Worm (Caenorhabditis elegans) whole organism, young adult: ENCODE measurements around the gene atg-9.

Source experiments
- ama-1 ChIP-seq, 3 experiments: fragments of 150-350 bp in 1 of 3; sonication (generic microtip) in 2 of 3; optimal IDR thresholded peaks; 2 replicates each; lab custom pipeline; 2014 to 2018; ENCODE audit warnings: missing biosample characterization in 2 of 3, missing genetic modification characterization in 2 of 3, missing genetic modification reagents in 2 of 3
- him-1 ChIP-seq: sonication (generic microtip); optimal IDR thresholded peaks from 2 replicates; lab custom pipeline; 2016; ENCODE audit warnings: missing genotype, missing genetic modification reagents, missing genetic modification characterization, missing compliant biosample characterization
- hlh-26 ChIP-seq: fragments of 200-800 bp; sonication (Bioruptor generic); conservative IDR thresholded peaks from 2 replicates; pipeline ENCODE4 v1.3.6; 2022; ENCODE audit warnings: missing genetic modification reagents, missing genetic modification characterization, missing compliant biosample characterization
- mes-4 ChIP-seq: sonication (generic microtip); optimal IDR thresholded peaks from 2 replicates; lab custom pipeline; 2016; ENCODE audit warnings: missing genotype, missing genetic modification characterization, missing compliant biosample characterization

DNA sequence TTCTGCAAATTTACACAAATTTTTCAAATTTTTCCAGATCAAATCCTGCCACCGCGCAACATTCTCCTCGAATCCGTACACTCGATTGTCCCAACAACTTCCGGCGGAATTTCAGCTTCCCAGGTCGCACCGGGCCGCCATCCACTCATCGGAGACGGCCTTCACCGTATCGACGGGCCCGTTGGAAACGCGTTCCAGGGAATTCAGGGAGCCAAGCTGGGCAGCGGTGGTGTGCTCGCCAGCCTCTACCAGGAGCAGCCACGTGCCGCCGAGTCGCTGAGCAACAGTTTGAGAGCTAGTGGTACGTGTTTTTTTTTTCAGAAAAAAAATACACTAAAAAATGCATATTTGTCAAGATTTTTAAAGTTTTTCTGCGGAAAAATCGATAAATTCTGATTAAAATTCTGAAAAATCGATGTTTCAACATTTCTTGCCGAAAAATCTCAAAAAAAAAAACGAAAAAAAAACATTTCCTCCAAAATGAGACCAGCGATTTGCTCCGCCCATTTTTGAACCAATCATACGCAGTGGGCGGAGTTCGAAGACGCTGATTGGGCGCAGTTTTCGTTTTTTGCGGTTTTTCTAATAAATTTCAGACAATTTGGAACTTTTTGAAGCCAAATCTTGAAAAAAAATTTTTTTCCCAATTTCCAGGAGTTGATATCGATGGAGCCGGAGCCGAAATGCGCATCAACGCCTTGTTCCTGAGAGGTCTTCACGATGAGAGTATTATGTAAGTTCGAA lies 7.9 kb downstream of the atg-9 start:
- no peak for TF ChIP-seq mes-4 (tag; lab: Kevin White, UChicago)
- TF ChIP-seq him-1 (tag; lab: Kevin White, UChicago): no peak
- TF ChIP-seq hlh-26 (GFP tag; lab: Robert Waterston, UW): no peak
- no peak for TF ChIP-seq ama-1 (optimal IDR thresholded peaks at IDR 0.05; lab: Kevin White, UChicago)
- TF ChIP-seq ama-1 (GFP tag; optimal IDR thresholded peaks at IDR 0.05; lab: Kevin White, UChicago): no peak
